Fruit fly (Drosophila melanogaster): ENCODE results near the gene SAK.

Gene SAK

dm6 chr3L:21464240-21464639 lies 51.4 kb downstream of the SAK start (continued):
- 0 out of 3 replicates have a peak, but pooled peaks have one; percentile 12 for TF ChIP-seq CG7357 (GFP tag; IDR thresholded peaks at IDR 0.05)
- peak; percentile 37; the same call in 1 of the 2 replicates for TF ChIP-seq H2.0 (GFP tag; IDR thresholded peaks at IDR 0.05)
- no peak for TF ChIP-seq pzg (GFP tag; optimal IDR thresholded peaks at IDR 0.05)
- no peak for TF ChIP-seq en (GFP tag; optimal IDR thresholded peaks at IDR 0.05)
- peak in 1 of 2 experiments; percentile 95 for TF ChIP-seq tll (GFP tag; optimal IDR thresholded peaks at IDR 0.05)
- no peak for TF ChIP-seq ab (GFP tag; optimal IDR thresholded peaks at IDR 0.05)
- peak in 1 of 2 experiments; percentile 57 for TF ChIP-seq Hr51 (GFP tag; optimal IDR thresholded peaks at IDR 0.05)
- TF ChIP-seq GATAe (GFP tag; conservative IDR thresholded peaks at IDR 0.05), result no peak
- TF ChIP-seq ap (GFP tag; IDR thresholded peaks at IDR 0.05), result no peak
- TF ChIP-seq CG4424 (GFP tag; optimal IDR thresholded peaks at IDR 0.05), result peak; percentile 57
- no peak for TF ChIP-seq Atf6 (GFP tag; IDR thresholded peaks at IDR 0.05)
- TF ChIP-seq slp2 (GFP tag; optimal IDR thresholded peaks at IDR 0.05), result peak; percentile 25
- TF ChIP-seq kni (GFP tag; optimal IDR thresholded peaks at IDR 0.05), result peak; percentile 67
- TF ChIP-seq CG1529 (GFP tag; optimal IDR thresholded peaks at IDR 0.05), result peak; percentile 81
- TF ChIP-seq CG5245 (GFP tag; optimal IDR thresholded peaks at IDR 0.05), result peak; percentile 9
- no peak for TF ChIP-seq Lim3 (GFP tag; IDR thresholded peaks at IDR 0.05)
- TF ChIP-seq CG4617 (GFP tag; optimal IDR thresholded peaks at IDR 0.05; ENCODE audit: borderline replicate concordance), result no peak
- TF ChIP-seq CG11456 (GFP tag; IDR thresholded peaks at IDR 0.05), result 0 out of 3 replicates have a peak, but pooled peaks have one; percentile 44
- peak; percentile 91 for TF ChIP-seq CG7745 (tag; optimal IDR thresholded peaks at IDR 0.05)
- peak; percentile 30 for TF ChIP-seq CG10462 (GFP tag; optimal IDR thresholded peaks at IDR 0.05)
- TF ChIP-seq br (optimal IDR thresholded peaks at IDR 0.05), result no peak
- TF ChIP-seq Fer1 (GFP tag; optimal IDR thresholded peaks at IDR 0.05), result no peak
- TF ChIP-seq CG6854 (GFP tag; optimal IDR thresholded peaks at IDR 0.05), result no peak
- 0 out of 2 replicates have a peak, but pooled peaks have one; percentile 17 for TF ChIP-seq danr (GFP tag; IDR thresholded peaks at IDR 0.05)
- TF ChIP-seq Optix (GFP tag; IDR thresholded peaks at IDR 0.05), result peak; percentile 62; the same call in 1 of the 3 replicates
- TF ChIP-seq CG34224 (GFP tag; IDR thresholded peaks at IDR 0.05; ENCODE audit: partially characterized antibody), result no peak
- no peak for TF ChIP-seq Poxn (GFP tag; IDR thresholded peaks at IDR 0.05)
- peak; percentile 43 for TF ChIP-seq Neu2 (GFP tag; optimal IDR thresholded peaks at IDR 0.05; ENCODE audit: borderline replicate concordance)
- TF ChIP-seq Aef1 (GFP tag; IDR thresholded peaks at IDR 0.05), result no peak
- TF ChIP-seq CG2116 (GFP tag; optimal IDR thresholded peaks at IDR 0.05), result peak; percentile 51
- peak; percentile 19 for TF ChIP-seq Max (GFP tag; optimal IDR thresholded peaks at IDR 0.05)
- TF ChIP-seq CG8765 (GFP tag; IDR thresholded peaks at IDR 0.05), result 0 out of 2 replicates have a peak, but pooled peaks have one; percentile 32
- no peak for TF ChIP-seq Ada2b (GFP tag; IDR thresholded peaks at IDR 0.05)
- TF ChIP-seq al (GFP tag; IDR thresholded peaks at IDR 0.05), result no peak
- no peak for TF ChIP-seq CG17612 (GFP tag; IDR thresholded peaks at IDR 0.05)
- no peak for TF ChIP-seq Lpt (GFP tag; optimal IDR thresholded peaks at IDR 0.05)
- no peak for TF ChIP-seq CkIIα-i1 (GFP tag; IDR thresholded peaks at IDR 0.05)
- TF ChIP-seq CG31388 (GFP tag; optimal IDR thresholded peaks at IDR 0.05), result peak; percentile 25
- no peak for TF ChIP-seq gfzf (GFP tag; optimal IDR thresholded peaks at IDR 0.05)
- TF ChIP-seq Vsx1 (GFP tag; optimal IDR thresholded peaks at IDR 0.05), result peak; percentile 85
- peak in 1 of 3 experiments; percentile 92 for TF ChIP-seq lola (GFP tag; optimal IDR thresholded peaks at IDR 0.05)
- peak; percentile 91 for TF ChIP-seq ara (GFP tag; IDR thresholded peaks at IDR 0.05)
- no peak for TF ChIP-seq CG6175 (GFP tag; IDR thresholded peaks at IDR 0.05)
- TF ChIP-seq Nf-YB (GFP tag; optimal IDR thresholded peaks at IDR 0.05), result peak; percentile 62
- peak; percentile 81 for TF ChIP-seq CG6254 (GFP tag; optimal IDR thresholded peaks at IDR 0.05)
- no peak for TF ChIP-seq CG6791 (GFP tag; IDR thresholded peaks at IDR 0.05; ENCODE audit: partially characterized antibody)
- no peak for TF ChIP-seq pnt (GFP tag; optimal IDR thresholded peaks at IDR 0.05)
- peak; percentile 9 for TF ChIP-seq CG12299 (tag; optimal IDR thresholded peaks at IDR 0.05)
- TF ChIP-seq CG42726 (GFP tag; IDR thresholded peaks at IDR 0.05; ENCODE audit: partially characterized antibody), result no peak
- no peak for TF ChIP-seq CG31365 (tag; optimal IDR thresholded peaks at IDR 0.05)
- no peak for TF ChIP-seq CG4730 (GFP tag; IDR thresholded peaks at IDR 0.05)

Measured in whole organism, embryonic.